Worm (Caenorhabditis elegans): ENCODE results near the gene xnd-1.

ce11 chrIII:5656941-5657340, 52.7 kb downstream of the xnd-1 start, which contains the start of gene sdz-21:
- TF ChIP-seq nhr-76 (tag; optimal IDR thresholded peaks at IDR 0.05) (no peak), lsy-2 (tag; optimal IDR thresholded peaks at IDR 0.05) (no peak), zag-1 (tag; optimal IDR thresholded peaks at IDR 0.05) (no peak), lin-38 (GFP tag; IDR thresholded peaks at IDR 0.05) (no peak), lim-7 (GFP tag; IDR thresholded peaks at IDR 0.05) (no peak), mep-1 (tag; optimal IDR thresholded peaks at IDR 0.05) (no peak), nhr-41 (GFP tag; IDR thresholded peaks at IDR 0.05) (no peak), hmg-1.1 (GFP tag; IDR thresholded peaks at IDR 0.05) (no peak), egl-27 (tag; optimal IDR thresholded peaks at IDR 0.05) (no peak), ces-1 (GFP tag; optimal IDR thresholded peaks at IDR 0.05) (no peak), dve-1 (tag; optimal IDR thresholded peaks at IDR 0.05; ENCODE audit: insufficient read depth) (no peak), Y105C5A.15 (GFP tag; IDR thresholded peaks at IDR 0.05) (no peak)

Data from whole organism, L4 larva.